Worm (Caenorhabditis elegans) whole organism, L2 larva: Measurements from ENCODE around the gene H41C03.1.

Source experiments
- C34F6.9 ChIP-seq: fragments of 150-350 bp; optimal IDR thresholded peaks from 2 replicates; lab custom pipeline; 2014; ENCODE audit warnings: missing biosample characterization, missing genetic modification characterization
- R02D3.7 ChIP-seq: fragments of 150-350 bp; optimal IDR thresholded peaks from 2 replicates; lab custom pipeline; 2014; ENCODE audit warnings: missing biosample characterization, missing genetic modification characterization
- Y55F3AM.14 ChIP-seq: fragments of 200-800 bp; sonication (Bioruptor generic); optimal IDR thresholded peaks from 2 replicates; lab custom pipeline; 2018; ENCODE audit warnings: mild to moderate bottlenecking, missing genetic modification characterization, missing compliant biosample characterization
- ZK546.5 ChIP-seq: sonication (generic microtip); optimal IDR thresholded peaks from 2 replicates; lab custom pipeline; 2017; ENCODE audit warnings: missing biosample characterization, missing genetic modification characterization
- ceh-82 ChIP-seq: fragments of 150-350 bp; optimal IDR thresholded peaks from 2 replicates; lab custom pipeline; 2014; ENCODE audit warnings: missing biosample characterization, missing genetic modification characterization
- elt-3 ChIP-seq: sonication (generic microtip); optimal IDR thresholded peaks from 2 replicates; lab custom pipeline; 2017; ENCODE audit warnings: missing biosample characterization, missing genetic modification characterization
- fos-1 ChIP-seq: fragments of 150-350 bp; optimal IDR thresholded peaks from 2 replicates; lab custom pipeline; 2014; ENCODE audit warnings: missing biosample characterization, missing genetic modification characterization
- lin-11 ChIP-seq: fragments of 150-350 bp; sonication (generic microtip); optimal IDR thresholded peaks from 2 replicates; lab custom pipeline; 2014; ENCODE audit warnings: missing biosample characterization, missing genetic modification characterization, inconsistent platforms, mixed read lengths
- lin-13 ChIP-seq: fragments of 150-350 bp; optimal IDR thresholded peaks from 2 replicates; lab custom pipeline; 2014; ENCODE audit warnings: missing biosample characterization, missing genetic modification reagents, missing genetic modification characterization
- lin-39 ChIP-seq: fragments of 150-350 bp; optimal IDR thresholded peaks from 2 replicates; lab custom pipeline; 2014; ENCODE audit warnings: missing biosample characterization, missing genetic modification reagents, missing genetic modification characterization
- nhr-12 ChIP-seq: fragments of 150-350 bp; optimal IDR thresholded peaks from 2 replicates; lab custom pipeline; 2014; ENCODE audit warnings: missing biosample characterization, missing genetic modification characterization
- nhr-21 ChIP-seq: fragments of 150-350 bp; optimal IDR thresholded peaks from 2 replicates; lab custom pipeline; 2014; ENCODE audit warnings: missing biosample characterization, missing genetic modification characterization
- nhr-23 ChIP-seq: fragments of 150-350 bp; optimal IDR thresholded peaks from 2 replicates; lab custom pipeline; 2014; ENCODE audit warnings: missing biosample characterization, missing genetic modification reagents, missing genetic modification characterization
- skn-1 ChIP-seq: sonication (generic microtip); optimal IDR thresholded peaks from 2 replicates; lab custom pipeline; 2017; ENCODE audit warnings: missing biosample characterization, missing genetic modification characterization
- sma-9 ChIP-seq, 2 experiments: fragments of 150-350 bp in 1 of 2; sonication (generic microtip) in 1 of 2; optimal IDR thresholded peaks; 2 replicates each; lab custom pipeline; 2014 to 2016; ENCODE audit warnings: missing genetic modification characterization in 2 of 2, mild to moderate bottlenecking in 1 of 2, missing biosample characterization in 1 of 2, missing compliant biosample characterization in 1 of 2, missing genetic modification reagents in 1 of 2, moderate library complexity in 1 of 2

H41C03.1 gene

ce11 chrII:5904252-5904651 is 50.0 kb downstream of the H41C03.1 start, which contains the start of gene tsp-18:
Gene tsp-18 (plus strand): TSS chrII:5904552.
- TF ChIP-seq C34F6.9 (tag; lab: Kevin White, UChicago) (no peak), sma-9 (GFP tag; optimal IDR thresholded peaks at IDR 0.05; lab: Kevin White, UChicago) (no peak), sma-9 (tag; optimal IDR thresholded peaks at IDR 0.05; lab: Kevin White, UChicago) (no peak), elt-3 (tag; lab: Kevin White, UChicago) (no peak), ceh-82 (tag; lab: Kevin White, UChicago) (no peak)

ce11 chrII:5906274-5906673 is 52.1 kb downstream of the H41C03.1 start, which contains the start of gene F59G1.8:
Gene F59G1.8 (plus strand): TSS chrII:5906566.
- TF ChIP-seq nhr-12 (tag; lab: Kevin White, UChicago) (no peak), nhr-21 (tag; lab: Kevin White, UChicago) (no peak), nhr-23 (tag; lab: Kevin White, UChicago) (no peak), lin-39 (tag; lab: Kevin White, UChicago) (no peak), lin-11 (tag; lab: Kevin White, UChicago) (no peak), Y55F3AM.14 (GFP tag; lab: Kevin White, UChicago) (no peak), ZK546.5 (no peak), R02D3.7 (no peak), fos-1 (no peak), skn-1 (no peak), lin-13 (GFP tag; lab: Kevin White, UChicago) (no peak)
